Fruit fly (Drosophila melanogaster): Measurements from ENCODE around the gene CG11722.
A peak's percentile ranks its signal among the peaks of the same experiment; 100 is the strongest.

CG11722 gene

dm6 chr3R:10087206-10087927 is 42.0 kb upstream of the CG11722 start (continued):
- TF ChIP-seq Drgx (GFP tag; IDR thresholded peaks at IDR 0.05), result peak; percentile 88
- no peak for TF ChIP-seq CG6254 (GFP tag; optimal IDR thresholded peaks at IDR 0.05)
- peak; percentile 57 for TF ChIP-seq Myb (GFP tag; optimal IDR thresholded peaks at IDR 0.05)
- peak; percentile 54; the same call in 1 of the 2 replicates for TF ChIP-seq Nf-YA (GFP tag; IDR thresholded peaks at IDR 0.05)
- TF ChIP-seq CG12104 (GFP tag; optimal IDR thresholded peaks at IDR 0.05), result no peak
- peak; percentile 51 for TF ChIP-seq CG12659 (GFP tag; optimal IDR thresholded peaks at IDR 0.05)
- 0 out of 3 replicates have a peak, but pooled peaks have one; percentile 33 for TF ChIP-seq CG2199 (GFP tag; IDR thresholded peaks at IDR 0.05)
- 0 out of 2 replicates have a peak, but pooled peaks have one; percentile 38 for TF ChIP-seq dati (GFP tag; IDR thresholded peaks at IDR 0.05)
- TF ChIP-seq odd (GFP tag; optimal IDR thresholded peaks at IDR 0.05), result no peak
- TF ChIP-seq cato (GFP tag; optimal IDR thresholded peaks at IDR 0.05; ENCODE audit: borderline replicate concordance), result peak; percentile 40
- TF ChIP-seq HmgZ (tag; optimal IDR thresholded peaks at IDR 0.05), result no peak
- TF ChIP-seq Six4 (GFP tag; optimal IDR thresholded peaks at IDR 0.05), result peak; percentile 57
- peak; percentile 56 for TF ChIP-seq CG14667 (GFP tag; IDR thresholded peaks at IDR 0.05)
- TF ChIP-seq pan (optimal IDR thresholded peaks at IDR 0.05), result no peak
- peak in 1 of 2 experiments; percentile 74 for TF ChIP-seq pan (GFP tag; optimal IDR thresholded peaks at IDR 0.05 in 1 of 2, IDR thresholded peaks at IDR 0.05 in 1 of 2)
- peak; percentile 64 for TF ChIP-seq CG11247 (GFP tag; IDR thresholded peaks at IDR 0.05)
- peak; percentile 12 for TF ChIP-seq CG17829 (tag; optimal IDR thresholded peaks at IDR 0.05)
- peak; percentile 65 for TF ChIP-seq CG15514 (GFP tag; optimal IDR thresholded peaks at IDR 0.05)
- no peak for TF ChIP-seq CG15479 (GFP tag; optimal IDR thresholded peaks at IDR 0.05)
- TF ChIP-seq CG14710 (tag; optimal IDR thresholded peaks at IDR 0.05), result peak; percentile 7
- TF ChIP-seq sens-2 (GFP tag; IDR thresholded peaks at IDR 0.05), result peak; percentile 49; the same call in 1 of the 2 replicates
- TF ChIP-seq gfzf (GFP tag; optimal IDR thresholded peaks at IDR 0.05), result no peak
- peak; percentile 45; the same call in 1 of the 2 replicates for TF ChIP-seq MBD-R2 (GFP tag; IDR thresholded peaks at IDR 0.05)
- TF ChIP-seq dpn (GFP tag; optimal IDR thresholded peaks at IDR 0.05), result peak; percentile 71 to 82
- no peak for TF ChIP-seq CG7928 (GFP tag; optimal IDR thresholded peaks at IDR 0.05)
- TF ChIP-seq scrt (GFP tag; optimal IDR thresholded peaks at IDR 0.05), result peak; percentile 24
- TF ChIP-seq Ssrp (tag; optimal IDR thresholded peaks at IDR 0.05), result peak; percentile 44
- peak; percentile 29 for TF ChIP-seq CG1233 (GFP tag; optimal IDR thresholded peaks at IDR 0.05)
- TF ChIP-seq MTF-1 (GFP tag; optimal IDR thresholded peaks at IDR 0.05; ENCODE audit: borderline replicate concordance), result no peak
- TF ChIP-seq CTCF (GFP tag; optimal IDR thresholded peaks at IDR 0.05), result no peak
- TF ChIP-seq Lhr (GFP tag; optimal IDR thresholded peaks at IDR 0.05), result no peak
- TF ChIP-seq wor (GFP tag; IDR thresholded peaks at IDR 0.05), result 0 out of 2 replicates have a peak, but pooled peaks have one; percentile 25
- peak; percentile 60 for TF ChIP-seq CG18011 (GFP tag; optimal IDR thresholded peaks at IDR 0.05)
- TF ChIP-seq CG8478 (optimal IDR thresholded peaks at IDR 0.05), result peak; percentile 96
- TF ChIP-seq CG18619 (GFP tag; optimal IDR thresholded peaks at IDR 0.05), result peak; percentile 59
- TF ChIP-seq B-H2 (GFP tag; optimal IDR thresholded peaks at IDR 0.05), result no peak
- peak; percentile 65; the same call in 2 of the 3 replicates for TF ChIP-seq ken (GFP tag; IDR thresholded peaks at IDR 0.05)
- peak; percentile 76 for TF ChIP-seq CG10366 (GFP tag; IDR thresholded peaks at IDR 0.05)
- TF ChIP-seq eyg (GFP tag; optimal IDR thresholded peaks at IDR 0.05), result peak; percentile 1
- TF ChIP-seq chn (GFP tag; optimal IDR thresholded peaks at IDR 0.05), result peak; percentile 52
- no peak for TF ChIP-seq CG31365 (tag; optimal IDR thresholded peaks at IDR 0.05)
- TF ChIP-seq CG12236 (GFP tag; optimal IDR thresholded peaks at IDR 0.05), result peak; percentile 23
- peak; percentile 61 for TF ChIP-seq CG14014 (GFP tag; IDR thresholded peaks at IDR 0.05)
- peak; percentile 67 for TF ChIP-seq CG9609 (GFP tag; optimal IDR thresholded peaks at IDR 0.05)
- TF ChIP-seq Nf-YB (GFP tag; optimal IDR thresholded peaks at IDR 0.05), result peak; percentile 11
- no peak for TF ChIP-seq vnd (GFP tag; IDR thresholded peaks at IDR 0.05; ENCODE audit: partially characterized antibody)
- TF ChIP-seq ftz-f1 (GFP tag; optimal IDR thresholded peaks at IDR 0.05), result peak; percentile 99
- TF ChIP-seq CG14441 (GFP tag; IDR thresholded peaks at IDR 0.05), result peak; percentile 80
- TF ChIP-seq dmrt11E (tag; optimal IDR thresholded peaks at IDR 0.05), result peak; percentile 19
- peak; percentile 41 for TF ChIP-seq pb (GFP tag; optimal IDR thresholded peaks at IDR 0.05)

All from whole organism, embryonic.